Fruit fly (Drosophila melanogaster) whole organism, embryonic: ENCODE results near the gene TbCMF46.

ENCODE experiments used
- B-H2 ChIP-seq: fragments of 200-800 bp; sonication (Bioruptor generic); optimal IDR thresholded peaks from 2 replicates; lab custom pipeline; 2018; ENCODE audit warnings: missing biosample characterization, mild to moderate bottlenecking, missing genetic modification characterization
- Bteb2 ChIP-seq: fragments of 200-800 bp; sonication (Bioruptor generic); optimal IDR thresholded peaks from 2 replicates; lab custom pipeline; 2016; ENCODE audit warnings: missing biosample characterization, missing genetic modification characterization
- CG11398 ChIP-seq: fragments of 200-800 bp; sonication (Bioruptor generic); optimal IDR thresholded peaks from 2 replicates; lab custom pipeline; 2016; ENCODE audit warnings: missing biosample characterization, missing genetic modification characterization
- CG12236 ChIP-seq: fragments of 200-800 bp; sonication (Bioruptor generic); optimal IDR thresholded peaks from 2 replicates; lab custom pipeline; 2016; ENCODE audit warnings: missing biosample characterization, missing genetic modification characterization
- CG12391 ChIP-seq: fragments of 200-800 bp; sonication (Bioruptor generic); optimal IDR thresholded peaks from 3 replicates; lab custom pipeline; 2018; ENCODE audit warnings: missing biosample characterization, mild to moderate bottlenecking, missing genetic modification characterization, moderate library complexity
- CG13624 ChIP-seq: fragments of 200-800 bp; sonication (Bioruptor generic); optimal IDR thresholded peaks from 2 replicates; lab custom pipeline; 2016; ENCODE audit warnings: missing biosample characterization, missing genetic modification characterization
- CG15011 ChIP-seq: fragments of 200-800 bp; sonication (Bioruptor generic); optimal IDR thresholded peaks from 3 replicates; lab custom pipeline; 2018; ENCODE audit warnings: missing biosample characterization, mild to moderate bottlenecking, missing genetic modification characterization
- CG15696 ChIP-seq: fragments of 200-800 bp; sonication (Bioruptor generic); optimal IDR thresholded peaks from 2 replicates; lab custom pipeline; 2019; ENCODE audit warnings: missing biosample characterization, mild to moderate bottlenecking, missing genetic modification characterization, moderate library complexity
- CG17328 ChIP-seq: fragments of 200-800 bp; sonication (Bioruptor generic); IDR thresholded peaks from 2 replicates; pipeline ENCODE4 v1.3.6; 2022; ENCODE audit warnings: missing biosample characterization, missing genetic modification characterization
- CG18476 ChIP-seq: fragments of 200-800 bp; sonication (Bioruptor generic); optimal IDR thresholded peaks from 2 replicates; lab custom pipeline; 2016; ENCODE audit warnings: missing biosample characterization, mild to moderate bottlenecking, missing genetic modification characterization
- CG18619 ChIP-seq: fragments of 200-800 bp; sonication (Bioruptor generic); optimal IDR thresholded peaks from 3 replicates; lab custom pipeline; 2017; ENCODE audit warnings: missing biosample characterization, mild to moderate bottlenecking, missing genetic modification characterization
- CG2129 ChIP-seq: fragments of 200-800 bp; sonication (Bioruptor generic); IDR thresholded peaks from 2 replicates; pipeline ENCODE4 v1.3.6; 2022; ENCODE audit warnings: missing biosample characterization, missing genetic modification characterization; ENCODE audit not compliant: partially characterized antibody
- CG3847 ChIP-seq: fragments of 200-800 bp; sonication (Bioruptor generic); IDR thresholded peaks from 2 replicates; pipeline ENCODE4 v1.3.6; 2022; ENCODE audit warnings: missing biosample characterization, missing genetic modification characterization
- CG4707 ChIP-seq: fragments of 200-800 bp; sonication (Bioruptor generic); optimal IDR thresholded peaks from 2 replicates; lab custom pipeline; 2018; ENCODE audit warnings: missing biosample characterization, mild to moderate bottlenecking, missing genetic modification characterization, moderate library complexity
- CG5245 ChIP-seq: fragments of 200-800 bp; sonication (Bioruptor generic); optimal IDR thresholded peaks from 3 replicates; lab custom pipeline; 2016; ENCODE audit warnings: missing biosample characterization, missing genetic modification characterization
- CG5953 ChIP-seq: fragments of 200-800 bp; sonication (Bioruptor generic); IDR thresholded peaks from 2 replicates; pipeline ENCODE4 v1.3.6; 2022; ENCODE audit warnings: missing biosample characterization, missing genetic modification characterization
- CG6272 ChIP-seq: fragments of 200-800 bp; sonication (Bioruptor generic); IDR thresholded peaks from 2 replicates; pipeline ENCODE4 v1.3.6; 2022; ENCODE audit warnings: missing biosample characterization, missing genetic modification characterization
- CG6813 ChIP-seq: fragments of 200-800 bp; sonication (Bioruptor generic); optimal IDR thresholded peaks from 2 replicates; lab custom pipeline; 2017; ENCODE audit warnings: missing biosample characterization, missing genetic modification characterization, mild to moderate bottlenecking, moderate library complexity, missing genetic modification reagents
- CG7928 ChIP-seq: fragments of 200-800 bp; sonication (Bioruptor generic); optimal IDR thresholded peaks from 2 replicates; lab custom pipeline; 2017; ENCODE audit warnings: missing biosample characterization, mild to moderate bottlenecking, missing genetic modification characterization
- CG8281 ChIP-seq: fragments of 200-800 bp; sonication (Bioruptor generic); optimal IDR thresholded peaks from 2 replicates; lab custom pipeline; 2018; ENCODE audit warnings: missing biosample characterization, mild to moderate bottlenecking, missing genetic modification characterization, moderate library complexity
- Deaf1 ChIP-seq: fragments of 200-800 bp; optimal IDR thresholded peaks from 3 replicates; lab custom pipeline; 2019; ENCODE audit warnings: missing biosample characterization, mild to moderate bottlenecking, missing genetic modification characterization, moderate library complexity
- Dfd ChIP-seq, 2 experiments: fragments of >200 bp; optimal IDR thresholded peaks; 2 replicates each; lab custom pipeline; 2017; ENCODE audit warnings: missing biosample characterization in 2 of 2, missing genetic modification characterization in 2 of 2
- Dip2 ChIP-seq: fragments of 200-800 bp; sonication (Bioruptor generic); IDR thresholded peaks from 2 replicates; pipeline ENCODE4 v1.3.6; 2022; ENCODE audit warnings: missing biosample characterization, missing genetic modification characterization
- Drgx ChIP-seq: fragments of 200-800 bp; sonication (Bioruptor generic); IDR thresholded peaks from 2 replicates; pipeline ENCODE4 v1.3.6; 2022; ENCODE audit warnings: missing biosample characterization, missing genetic modification characterization
- Gsc ChIP-seq: fragments of 200-800 bp; sonication (Bioruptor generic); IDR thresholded peaks from 2 replicates; pipeline ENCODE4 v1.3.6; 2022; ENCODE audit warnings: missing biosample characterization, missing genetic modification characterization
- H2.0 ChIP-seq: fragments of 200-800 bp; sonication (Bioruptor generic); IDR thresholded peaks from 2 replicates; pipeline ENCODE4 v1.3.6; 2022; ENCODE audit warnings: missing biosample characterization, missing genetic modification characterization
- Hand ChIP-seq: fragments of 200-800 bp; sonication (Bioruptor generic); optimal IDR thresholded peaks from 2 replicates; lab custom pipeline; 2017; ENCODE audit warnings: mild to moderate bottlenecking, missing biosample characterization, missing genetic modification reagents, missing genetic modification characterization
- Hey ChIP-seq: fragments of 200-800 bp; sonication (Bioruptor generic); optimal IDR thresholded peaks from 3 replicates; lab custom pipeline; 2018; ENCODE audit warnings: missing biosample characterization, mild to moderate bottlenecking, missing genetic modification characterization
- Mad ChIP-seq: fragments of 200-800 bp; sonication (Bioruptor generic); optimal IDR thresholded peaks from 2 replicates; lab custom pipeline; 2016; ENCODE audit warnings: missing biosample characterization, missing genetic modification characterization
- Med ChIP-seq: fragments of 200-800 bp; sonication (Bioruptor generic); peaks from one replicate; lab custom pipeline; 2016; ENCODE audit warnings: missing biosample characterization, missing genetic modification characterization, mild to moderate bottlenecking, inconsistent platforms, moderate library complexity
- NC2β ChIP-seq: fragments of 200-800 bp; sonication (Bioruptor generic); optimal IDR thresholded peaks from 2 replicates; lab custom pipeline; 2016; ENCODE audit warnings: missing biosample characterization, missing genetic modification characterization
- Poxn ChIP-seq: fragments of 200-800 bp; sonication (Bioruptor generic); IDR thresholded peaks from 2 replicates; pipeline ENCODE4 v1.3.6; 2022; ENCODE audit warnings: missing biosample characterization, missing genetic modification characterization
- Side ChIP-seq: fragments of 200-800 bp; sonication (Bioruptor generic); optimal IDR thresholded peaks from 2 replicates; lab custom pipeline; 2016; ENCODE audit warnings: missing biosample characterization, missing genetic modification characterization
- Sox102F ChIP-seq: fragments of 200-800 bp; sonication (Bioruptor generic); optimal IDR thresholded peaks from 2 replicates; lab custom pipeline; 2018; ENCODE audit warnings: missing biosample characterization, mild to moderate bottlenecking, missing genetic modification characterization, moderate library complexity
- Vsx1 ChIP-seq: fragments of 200-800 bp; sonication (Bioruptor generic); optimal IDR thresholded peaks from 2 replicates; lab custom pipeline; 2017; ENCODE audit warnings: missing biosample characterization, mild to moderate bottlenecking, missing genetic modification characterization, missing genetic modification reagents
- al ChIP-seq: fragments of 200-800 bp; sonication (Bioruptor generic); IDR thresholded peaks from 2 replicates; pipeline ENCODE4 v1.3.6; 2022; ENCODE audit warnings: missing biosample characterization, missing genetic modification characterization
- ato ChIP-seq: fragments of 200-800 bp; sonication (Bioruptor generic); IDR thresholded peaks from 2 replicates; pipeline ENCODE4 v1.3.6; 2022; ENCODE audit warnings: missing biosample characterization, missing genetic modification characterization; ENCODE audit not compliant: partially characterized antibody
- bcd ChIP-seq: fragments of 200-800 bp; sonication (Bioruptor generic); optimal IDR thresholded peaks from 2 replicates; lab custom pipeline; 2017; ENCODE audit warnings: missing biosample characterization, mild to moderate bottlenecking, missing genetic modification characterization
- chinmo ChIP-seq: fragments of 200-800 bp; sonication (Bioruptor generic); IDR thresholded peaks from 4 replicates; pipeline ENCODE4 v1.3.6; 2022; ENCODE audit warnings: missing biosample characterization, missing genetic modification characterization; ENCODE audit not compliant: partially characterized antibody
- crol ChIP-seq: fragments of 200-800 bp; sonication (Bioruptor generic); IDR thresholded peaks from 2 replicates; pipeline ENCODE4 v1.3.6; 2022; ENCODE audit warnings: missing biosample characterization, missing genetic modification characterization
- fd102C ChIP-seq: fragments of 200-800 bp; sonication (Bioruptor generic); optimal IDR thresholded peaks from 2 replicates; lab custom pipeline; 2018; ENCODE audit warnings: missing biosample characterization, mild to moderate bottlenecking, missing genetic modification characterization, moderate library complexity
- grau ChIP-seq: fragments of 200-800 bp; optimal IDR thresholded peaks from 3 replicates; lab custom pipeline; 2019; ENCODE audit warnings: missing biosample characterization, mild to moderate bottlenecking, missing genetic modification characterization, moderate library complexity
- jumu ChIP-seq: fragments of 200-800 bp; sonication (Bioruptor generic); optimal IDR thresholded peaks from 3 replicates; lab custom pipeline; 2016; ENCODE audit warnings: missing biosample characterization, missing genetic modification characterization
- mld ChIP-seq: fragments of 200-800 bp; sonication (Bioruptor generic); IDR thresholded peaks from 3 replicates; pipeline ENCODE4 v1.3.6; 2022; ENCODE audit warnings: missing biosample characterization, missing genetic modification characterization; ENCODE audit not compliant: partially characterized antibody
- org-1 ChIP-seq: fragments of 200-800 bp; sonication (Bioruptor generic); optimal IDR thresholded peaks from 2 replicates; lab custom pipeline; 2017; ENCODE audit warnings: missing biosample characterization, missing genetic modification characterization
- psq ChIP-seq: fragments of 200-800 bp; sonication (Bioruptor generic); optimal IDR thresholded peaks from 2 replicates; lab custom pipeline; 2017; ENCODE audit warnings: missing biosample characterization, missing genetic modification characterization
- salm ChIP-seq: fragments of 200-800 bp; sonication (Bioruptor generic); optimal IDR thresholded peaks from 2 replicates; lab custom pipeline; 2018; ENCODE audit warnings: missing biosample characterization, mild to moderate bottlenecking, missing genetic modification characterization
- sens ChIP-seq: fragments of 200-800 bp; sonication (Bioruptor generic); peaks from one replicate; lab custom pipeline; 2016; ENCODE audit warnings: missing biosample characterization, missing genetic modification characterization
- slp2 ChIP-seq: fragments of 200-800 bp; sonication (Bioruptor generic); optimal IDR thresholded peaks from 2 replicates; lab custom pipeline; 2016; ENCODE audit warnings: missing biosample characterization, missing genetic modification characterization
- sob ChIP-seq: fragments of 200-800 bp; sonication (Bioruptor generic); IDR thresholded peaks from 2 replicates; pipeline ENCODE4 v1.3.6; 2022; ENCODE audit warnings: missing biosample characterization, missing genetic modification characterization
- stc ChIP-seq: fragments of 200-800 bp; sonication (Bioruptor generic); IDR thresholded peaks from 2 replicates; pipeline ENCODE4 v1.3.6; 2022; ENCODE audit warnings: missing biosample characterization, missing genetic modification characterization
- tgo ChIP-seq: fragments of 200-800 bp; sonication (Bioruptor generic); IDR thresholded peaks from 3 replicates; pipeline ENCODE4 v1.3.6; 2022; ENCODE audit warnings: missing biosample characterization, missing genetic modification characterization

The TbCMF46 gene

dm6 chr2L:9921401-9921800 lies 3.3 kb downstream of the TbCMF46 start, which contains the start of gene CG4592 (continued):
- TF ChIP-seq CG2129 (GFP tag; lab: Robert Waterston, UW) = no peak
- TF ChIP-seq Side = peak; percentile 31
- no peak for TF ChIP-seq chinmo
- TF ChIP-seq CG4707 (GFP tag; lab: Kevin White, UChicago) = no peak
- TF ChIP-seq Hey = no peak
- TF ChIP-seq slp2 (GFP tag; lab: Kevin White, UChicago) = no peak
- peak; percentile 39 for TF ChIP-seq CG15696 (tag; lab: Kevin White, UChicago)
- peak; percentile 27 for TF ChIP-seq Deaf1
- no peak for TF ChIP-seq salm (tag; lab: Kevin White, UChicago)
- peak; percentile 30 for TF ChIP-seq jumu (GFP tag; lab: Kevin White, UChicago)
- TF ChIP-seq Bteb2 (GFP tag; lab: Kevin White, UChicago) = peak; percentile 28
- 0 out of 2 replicates have a peak, but pooled peaks have one; percentile 32 for TF ChIP-seq CG17328
- peak; percentile 39 for TF ChIP-seq CG18476 (GFP tag; lab: Kevin White, UChicago)
- peak; percentile 55 for TF ChIP-seq Mad (GFP tag; lab: Kevin White, UChicago)
- no peak for TF ChIP-seq Dip2 (GFP tag; lab: Robert Waterston, UW)
- peak; percentile 63 for TF ChIP-seq tgo (GFP tag; lab: Robert Waterston, UW)
- TF ChIP-seq Gsc (GFP tag; lab: Robert Waterston, UW) = no peak
- no peak for TF ChIP-seq Vsx1 (GFP tag; lab: Kevin White, UChicago)
- peak; percentile 59 for TF ChIP-seq bcd (GFP tag; lab: Kevin White, UChicago)
- peak; percentile 93 for TF ChIP-seq Med
- peak; percentile 40; the same call in 1 of the 2 replicates for TF ChIP-seq CG3847 (GFP tag; lab: Robert Waterston, UW)
- TF ChIP-seq CG7928 = no peak
- TF ChIP-seq CG6272 (GFP tag; lab: Robert Waterston, UW) = no peak
- no peak for TF ChIP-seq CG5953 (GFP tag; lab: Robert Waterston, UW)
- peak; percentile 25 for TF ChIP-seq NC2β (GFP tag; lab: Kevin White, UChicago)
- TF ChIP-seq ato (GFP tag; lab: Robert Waterston, UW) = no peak
- no peak for TF ChIP-seq mld
- TF ChIP-seq CG11398 (GFP tag; lab: Kevin White, UChicago) = no peak
- TF ChIP-seq CG13624 (GFP tag; lab: Kevin White, UChicago) = no peak
- no peak for TF ChIP-seq CG8281
- no peak for TF ChIP-seq org-1 (GFP tag; lab: Kevin White, UChicago)
- no peak for TF ChIP-seq Dfd (GFP tag; optimal IDR thresholded peaks at IDR 0.05; lab: Kevin White, UChicago)
- peak; percentile 61 for TF ChIP-seq Sox102F (GFP tag; lab: Kevin White, UChicago)
- TF ChIP-seq CG15011 = peak; percentile 3
- no peak for TF ChIP-seq Poxn (GFP tag; lab: Robert Waterston, UW)
- TF ChIP-seq sob (GFP tag; lab: Robert Waterston, UW) = peak; percentile 65; the same call in 1 of the 2 replicates
- peak; percentile 70 for TF ChIP-seq CG12391 (tag; lab: Kevin White, UChicago)
- TF ChIP-seq H2.0 (GFP tag; lab: Robert Waterston, UW) = peak; percentile 66
- peak; percentile 52 for TF ChIP-seq B-H2 (GFP tag; lab: Kevin White, UChicago)
- TF ChIP-seq al = no peak
- TF ChIP-seq Hand = peak; percentile 6
- TF ChIP-seq CG5245 (GFP tag; lab: Kevin White, UChicago) = peak; percentile 48
- peak; percentile 10 for TF ChIP-seq CG18619
- TF ChIP-seq stc (GFP tag; lab: Robert Waterston, UW) = 0 out of 2 replicates have a peak, but pooled peaks have one; percentile 17
- TF ChIP-seq grau (tag; lab: Kevin White, UChicago) = no peak
- peak; percentile 83 for TF ChIP-seq Drgx (GFP tag; lab: Robert Waterston, UW)
- no peak for TF ChIP-seq CG12236 (GFP tag; lab: Kevin White, UChicago)
- no peak for TF ChIP-seq psq
- TF ChIP-seq fd102C (GFP tag; lab: Kevin White, UChicago) = no peak
- TF ChIP-seq crol = no peak
- peak; percentile 90 for TF ChIP-seq sens (GFP tag; lab: Kevin White, UChicago)
- peak; percentile 17 for TF ChIP-seq CG6813 (GFP tag; lab: Kevin White, UChicago)
